Fruit fly (Drosophila melanogaster) whole organism: Measurements from ENCODE around the gene CG33191.

Experiments used
- Dll ChIP-seq: fragments of >200 bp; optimal IDR thresholded peaks from 2 replicates; lab custom pipeline; 2017
- EcR ChIP-seq, 2 experiments: fragments of >200 bp; optimal IDR thresholded peaks; 2 replicates each; lab custom pipeline; 2017; ENCODE audit warnings: missing biosample characterization in 2 of 2, missing genetic modification characterization in 2 of 2, missing genetic modification reagents in 2 of 2
- pan ChIP-seq: fragments of >200 bp; optimal IDR thresholded peaks from 2 replicates; lab custom pipeline; 2017
- psq ChIP-seq: fragments of >200 bp; optimal IDR thresholded peaks from 2 replicates; lab custom pipeline; 2017

- TF ChIP-seq psq (lab: Kevin White, UChicago), result no peak
- TF ChIP-seq pan, result no peak
- TF ChIP-seq Dll (lab: Kevin White, UChicago), result no peak
- TF ChIP-seq EcR (GFP tag; optimal IDR thresholded peaks at IDR 0.05; lab: Kevin White, UChicago), result no peak
These were observed 33.5 kb upstream of the CG33191 start, which contains the start of gene CG9837 for dm6 chr3R:8813164-8813629.
